Worm (Caenorhabditis elegans): ENCODE data around the gene rha-2.

ce11 chrIII:8636803-8637202 is 22.4 kb upstream of the rha-2 start:
- TF ChIP-seq nfya-1 (tag; optimal IDR thresholded peaks at IDR 0.05) = no peak
- no peak for TF ChIP-seq nhr-11 (tag; optimal IDR thresholded peaks at IDR 0.05)
- no peak for TF ChIP-seq sox-4 (tag; optimal IDR thresholded peaks at IDR 0.05)
- TF ChIP-seq mec-3 (tag; optimal IDR thresholded peaks at IDR 0.05; ENCODE audit: borderline replicate concordance) = no peak
- no peak for TF ChIP-seq unc-55 (GFP tag; optimal IDR thresholded peaks at IDR 0.05)
- TF ChIP-seq fkh-6 (tag; optimal IDR thresholded peaks at IDR 0.05) = no peak
- no peak for TF ChIP-seq zip-5 (tag; optimal IDR thresholded peaks at IDR 0.05)
- TF ChIP-seq eyg-1 (tag; optimal IDR thresholded peaks at IDR 0.05) = no peak
- TF ChIP-seq pag-3 (tag; optimal IDR thresholded peaks at IDR 0.05; ENCODE audit: borderline replicate concordance) = no peak

Measured in whole organism, late embryonic.